Worm (Caenorhabditis elegans): ENCODE data around the gene Y51H7C.12.

DNA sequence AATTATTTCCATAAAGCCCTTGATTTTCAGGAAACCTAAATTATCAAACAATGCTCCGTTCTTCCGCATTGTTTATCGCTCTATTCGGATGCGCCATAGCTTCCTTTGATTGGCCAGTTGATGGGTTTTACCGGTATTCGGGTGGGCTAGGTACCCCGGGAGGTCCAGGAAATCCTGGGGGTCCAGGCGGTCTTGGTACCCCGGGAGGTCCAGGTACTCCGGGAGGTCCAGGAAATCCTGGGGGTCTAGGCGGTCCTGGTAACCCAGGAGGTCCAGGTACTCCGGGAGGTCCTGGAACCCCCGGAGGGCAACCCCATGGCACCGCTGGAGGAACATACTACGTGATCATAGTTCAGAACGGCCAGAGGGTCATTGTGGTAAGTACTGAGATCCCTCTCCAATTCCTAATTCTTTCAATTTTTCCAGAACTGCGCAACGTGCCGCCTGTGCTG is 24.0 kb upstream of the Y51H7C.12 start, which contains the start of gene H17B01.2:
- TF ChIP-seq unc-62 (GFP tag; optimal IDR thresholded peaks at IDR 0.05) (no peak), unc-86 (tag; optimal IDR thresholded peaks at IDR 0.05) (no peak), lsy-2 (tag; optimal IDR thresholded peaks at IDR 0.05) (no peak), nhr-12 (tag; optimal IDR thresholded peaks at IDR 0.05) (no peak), elt-2 (tag; optimal IDR thresholded peaks at IDR 0.05) (no peak), nhr-76 (tag; optimal IDR thresholded peaks at IDR 0.05) (no peak), nhr-237 (tag; optimal IDR thresholded peaks at IDR 0.05) (no peak), nhr-28 (tag; optimal IDR thresholded peaks at IDR 0.05) (no peak), unc-130 (tag; optimal IDR thresholded peaks at IDR 0.05) (no peak)
